Worm (Caenorhabditis elegans): Measurements from ENCODE around the gene srx-34.

Gene srx-34

ce11 chrV:7095254-7095990 lies 24.6 kb downstream of the srx-34 start:
- TF ChIP-seq nhr-28 (tag; optimal IDR thresholded peaks at IDR 0.05) (peak; percentile 91), pqm-1 (tag; optimal IDR thresholded peaks at IDR 0.05) (peak; percentile 84), nhr-11 (tag; optimal IDR thresholded peaks at IDR 0.05) (no peak), dve-1 (tag; optimal IDR thresholded peaks at IDR 0.05; ENCODE audit: insufficient read depth) (peak; percentile 54), lin-29 (GFP tag; IDR thresholded peaks at IDR 0.05) (no peak), nhr-102 (tag; optimal IDR thresholded peaks at IDR 0.05) (peak; percentile 44), daf-16 (GFP tag; optimal IDR thresholded peaks at IDR 0.05) (no peak), daf-16 (tag; optimal IDR thresholded peaks at IDR 0.05) (peak; percentile 57), zfp-3 (GFP tag; conservative IDR thresholded peaks at IDR 0.05) (no peak), zag-1 (tag; optimal IDR thresholded peaks at IDR 0.05) (no peak), attf-4 (tag; optimal IDR thresholded peaks at IDR 0.05) (no peak), php-3 (GFP tag; IDR thresholded peaks at IDR 0.05) (0 out of 2 replicates have a peak, but pooled peaks have one; percentile 30), gei-8 (GFP tag; optimal IDR thresholded peaks at IDR 0.05) (no peak), mdl-1 (tag; optimal IDR thresholded peaks at IDR 0.05) (no peak), mep-1 (tag; optimal IDR thresholded peaks at IDR 0.05) (peak; percentile 25), arid-1 (GFP tag; conservative IDR thresholded peaks at IDR 0.05) (no peak), pha-4 (GFP tag; IDR thresholded peaks at IDR 0.05) (no peak), pha-4 (tag; optimal IDR thresholded peaks at IDR 0.05) (no peak), daf-19 (GFP tag; conservative IDR thresholded peaks at IDR 0.05) (no peak), dmd-6 (GFP tag; IDR thresholded peaks at IDR 0.05) (0 out of 2 replicates have a peak, but pooled peaks have one; percentile 30), nhr-41 (GFP tag; IDR thresholded peaks at IDR 0.05) (no peak), skn-1 (tag; optimal IDR thresholded peaks at IDR 0.05) (no peak), jun-1 (tag; optimal IDR thresholded peaks at IDR 0.05) (no peak), unc-62 (GFP tag; optimal IDR thresholded peaks at IDR 0.05 in 1 of 2) (peak in 1 of 2 experiments; percentile 48), unc-62 (tag; optimal IDR thresholded peaks at IDR 0.05) (no peak), hlh-30 (tag; optimal IDR thresholded peaks at IDR 0.05; ENCODE audit: insufficient read depth) (peak; percentile 2), mes-2 (tag; optimal IDR thresholded peaks at IDR 0.05; ENCODE audit: poor library complexity, severe bottlenecking) (no peak), T20F7.1 (GFP tag; optimal IDR thresholded peaks at IDR 0.05) (no peak), T26A8.4 (GFP tag; IDR thresholded peaks at IDR 0.05) (no peak), mxl-2 (GFP tag; conservative IDR thresholded peaks at IDR 0.05) (0 out of 2 replicates have a peak, but pooled peaks have one; percentile 44), ama-1 (optimal IDR thresholded peaks at IDR 0.05) (no peak), hlh-11 (tag; optimal IDR thresholded peaks at IDR 0.05) (peak; percentile 50), rbr-2 (tag; optimal IDR thresholded peaks at IDR 0.05) (no peak)

ce11 chrV:7093720-7094401 lies 26.2 kb downstream of the srx-34 start, which contains the start of gene nhr-135:
TSS of gene nhr-135 (minus strand) at chrV:7093770.
- TF ChIP-seq dve-1 (tag; optimal IDR thresholded peaks at IDR 0.05; ENCODE audit: insufficient read depth) (peak; percentile 78), php-3 (GFP tag; IDR thresholded peaks at IDR 0.05) (0 out of 2 replicates have a peak, but pooled peaks have one; percentile 37), unc-62 (GFP tag; optimal IDR thresholded peaks at IDR 0.05 in 1 of 2) (peak in 1 of 2 experiments; percentile 32), unc-62 (tag; optimal IDR thresholded peaks at IDR 0.05) (no peak), mxl-3 (GFP tag; optimal IDR thresholded peaks at IDR 0.05) (peak; percentile 87), nhr-76 (tag; optimal IDR thresholded peaks at IDR 0.05) (peak; percentile 7), mes-2 (tag; optimal IDR thresholded peaks at IDR 0.05; ENCODE audit: poor library complexity, severe bottlenecking) (peak; percentile 57), zfp-2 (tag; optimal IDR thresholded peaks at IDR 0.05) (no peak), nhr-48 (tag; optimal IDR thresholded peaks at IDR 0.05) (peak; percentile 89), lin-13 (GFP tag; optimal IDR thresholded peaks at IDR 0.05) (no peak), lsy-2 (tag; optimal IDR thresholded peaks at IDR 0.05) (peak in 1 of 2 experiments; percentile 46), daf-12 (tag; optimal IDR thresholded peaks at IDR 0.05) (no peak), nhr-11 (tag; optimal IDR thresholded peaks at IDR 0.05) (no peak), unc-130 (GFP tag; optimal IDR thresholded peaks at IDR 0.05) (no peak), ctbp-1 (GFP tag; IDR thresholded peaks at IDR 0.05) (0 out of 2 replicates have a peak, but pooled peaks have one; percentile 33), mep-1 (tag; optimal IDR thresholded peaks at IDR 0.05) (peak; percentile 72), hif-1 (tag; optimal IDR thresholded peaks at IDR 0.05) (peak; percentile 26 to 95), dmd-6 (GFP tag; IDR thresholded peaks at IDR 0.05) (peak; percentile 94), tra-1 (GFP tag; IDR thresholded peaks at IDR 0.05) (peak; percentile 76; the same call in 1 of the 2 replicates), nhr-25 (tag; optimal IDR thresholded peaks at IDR 0.05; ENCODE audit: borderline replicate concordance, insufficient read depth) (peak; percentile 24), nhr-10 (tag; optimal IDR thresholded peaks at IDR 0.05) (peak; percentile 70), aha-1 (tag) (peak; percentile 98), mdl-1 (tag; optimal IDR thresholded peaks at IDR 0.05) (peak; percentile 82 to 97)

Measured in whole organism, L4 larva.